Fruit fly (Drosophila melanogaster): ENCODE data around the gene CG15056.

Gene CG15056

dm6 chrX:18367806-18368643 lies 47.2 kb upstream of the CG15056 start (continued):
- TF ChIP-seq Gug (GFP tag; IDR thresholded peaks at IDR 0.05) (peak; percentile 72), B-H1 (GFP tag; IDR thresholded peaks at IDR 0.05) (peak; percentile 50; the same call in 2 of the 3 replicates), CG17385 (GFP tag; optimal IDR thresholded peaks at IDR 0.05) (peak; percentile 62), D19B (GFP tag; optimal IDR thresholded peaks at IDR 0.05) (peak; percentile 7), nerfin-1 (tag; optimal IDR thresholded peaks at IDR 0.05) (peak; percentile 17), CG2678 (tag; optimal IDR thresholded peaks at IDR 0.05) (peak; percentile 78), CG11247 (GFP tag; IDR thresholded peaks at IDR 0.05) (peak; percentile 67), CG12391 (tag; optimal IDR thresholded peaks at IDR 0.05) (peak; percentile 51), C15 (GFP tag; IDR thresholded peaks at IDR 0.05) (peak; percentile 77), repo (GFP tag; optimal IDR thresholded peaks at IDR 0.05) (peak; percentile 46), CG17912 (GFP tag; optimal IDR thresholded peaks at IDR 0.05) (no peak), CG10543 (GFP tag; optimal IDR thresholded peaks at IDR 0.05) (peak; percentile 86), Meics (GFP tag; optimal IDR thresholded peaks at IDR 0.05) (peak; percentile 82), tx (GFP tag; optimal IDR thresholded peaks at IDR 0.05) (peak; percentile 27), Awh (GFP tag; IDR thresholded peaks at IDR 0.05) (peak; percentile 56), CG6175 (GFP tag; IDR thresholded peaks at IDR 0.05) (peak; percentile 69; the same call in 2 of the 3 replicates), inv (GFP tag; IDR thresholded peaks at IDR 0.05; ENCODE audit: partially characterized antibody) (no peak), Ptx1 (GFP tag; IDR thresholded peaks at IDR 0.05) (peak; percentile 73), ssp (GFP tag; IDR thresholded peaks at IDR 0.05) (peak; percentile 56; the same call in 1 of the 2 replicates), CG13287 (GFP tag; IDR thresholded peaks at IDR 0.05; ENCODE audit: partially characterized antibody) (no peak), az2 (GFP tag; optimal IDR thresholded peaks at IDR 0.05) (peak; percentile 55), knrl (GFP tag; IDR thresholded peaks at IDR 0.05; ENCODE audit: partially characterized antibody) (no peak), CG11504 (tag; optimal IDR thresholded peaks at IDR 0.05) (peak; percentile 60), sim (GFP tag; IDR thresholded peaks at IDR 0.05) (no peak; the same call in 1 of the 2 replicates), Pdp1 (GFP tag; optimal IDR thresholded peaks at IDR 0.05) (peak; percentile 73 to 82), nmo (GFP tag; optimal IDR thresholded peaks at IDR 0.05) (peak; percentile 48), chn (GFP tag; optimal IDR thresholded peaks at IDR 0.05) (peak; percentile 22), CG13296 (GFP tag; optimal IDR thresholded peaks at IDR 0.05) (peak; percentile 67), Taf1 (GFP tag; IDR thresholded peaks at IDR 0.05) (peak; percentile 80), zf30C (GFP tag; optimal IDR thresholded peaks at IDR 0.05) (peak; percentile 88), CG1647 (GFP tag; optimal IDR thresholded peaks at IDR 0.05) (peak; percentile 56), CG30020 (tag; optimal IDR thresholded peaks at IDR 0.05) (no peak), bcd (GFP tag; optimal IDR thresholded peaks at IDR 0.05) (peak; percentile 75), HHEX (GFP tag; optimal IDR thresholded peaks at IDR 0.05) (peak; percentile 72), CG4424 (GFP tag; optimal IDR thresholded peaks at IDR 0.05) (no peak), Dfd (GFP tag; optimal IDR thresholded peaks at IDR 0.05) (no peak), Dek (tag; optimal IDR thresholded peaks at IDR 0.05) (peak; percentile 60), CG7928 (GFP tag; optimal IDR thresholded peaks at IDR 0.05) (peak; percentile 39), usp (GFP tag; optimal IDR thresholded peaks at IDR 0.05) (no peak), CHES-1-like (GFP tag; optimal IDR thresholded peaks at IDR 0.05) (peak; percentile 65), ranshi (GFP tag; IDR thresholded peaks at IDR 0.05) (peak; percentile 83), Mrtf (GFP tag; IDR thresholded peaks at IDR 0.05) (peak; percentile 80), CG3847 (GFP tag; IDR thresholded peaks at IDR 0.05) (peak; percentile 60), CG5953 (GFP tag; IDR thresholded peaks at IDR 0.05) (peak; percentile 61; the same call in 1 of the 2 replicates), YL-1 (GFP tag; optimal IDR thresholded peaks at IDR 0.05) (no peak), salm (tag; optimal IDR thresholded peaks at IDR 0.05) (no peak), Dad (GFP tag; optimal IDR thresholded peaks at IDR 0.05) (peak; percentile 67), zen (tag; optimal IDR thresholded peaks at IDR 0.05) (no peak), CG17328 (GFP tag; IDR thresholded peaks at IDR 0.05) (peak; percentile 82)
